Worm (Caenorhabditis elegans): Measurements from ENCODE around the gene K02E10.4.

The K02E10.4 gene

ce11 chrX:2508449-2508848 lies 25.4 kb downstream of the K02E10.4 start, which contains the start of gene K02E10.7:
Gene K02E10.7 (minus strand): TSS chrX:2508549.
- TF ChIP-seq dao-5 (tag; optimal IDR thresholded peaks at IDR 0.05) (no peak), him-1 (tag; optimal IDR thresholded peaks at IDR 0.05) (no peak), W03F9.2 (tag; optimal IDR thresholded peaks at IDR 0.05) (no peak)

- no peak for TF ChIP-seq W03F9.2 (tag; optimal IDR thresholded peaks at IDR 0.05)
- TF ChIP-seq dao-5 (tag; optimal IDR thresholded peaks at IDR 0.05): no peak
- TF ChIP-seq him-1 (tag; optimal IDR thresholded peaks at IDR 0.05): no peak
Measured at ce11 chrX:2513667-2514198, 30.7 kb downstream of the K02E10.4 start.

- TF ChIP-seq him-1 (tag; optimal IDR thresholded peaks at IDR 0.05) (no peak), dao-5 (tag; optimal IDR thresholded peaks at IDR 0.05) (no peak), W03F9.2 (tag; optimal IDR thresholded peaks at IDR 0.05) (no peak)
Measured at ce11 chrX:2515224-2515623, 32.2 kb downstream of the K02E10.4 start, which contains the start of gene syg-1. Gene syg-1 (minus strand): TSS chrX:2515324.

- no peak for TF ChIP-seq dao-5 (tag; optimal IDR thresholded peaks at IDR 0.05)
- no peak for TF ChIP-seq W03F9.2 (tag; optimal IDR thresholded peaks at IDR 0.05)
- no peak for TF ChIP-seq him-1 (tag; optimal IDR thresholded peaks at IDR 0.05)
Measured at ce11 chrX:2516949-2517696, 34.1 kb downstream of the K02E10.4 start.

ce11 chrX:2520461-2520860 lies 37.4 kb downstream of the K02E10.4 start:
- no peak for TF ChIP-seq dao-5 (tag; optimal IDR thresholded peaks at IDR 0.05)
- no peak for TF ChIP-seq him-1 (tag; optimal IDR thresholded peaks at IDR 0.05)
- no peak for TF ChIP-seq W03F9.2 (tag; optimal IDR thresholded peaks at IDR 0.05)

ce11 chrX:2522658-2523057 lies 39.6 kb downstream of the K02E10.4 start:
- no peak for TF ChIP-seq W03F9.2 (tag; optimal IDR thresholded peaks at IDR 0.05)
- TF ChIP-seq him-1 (tag; optimal IDR thresholded peaks at IDR 0.05): no peak
- TF ChIP-seq dao-5 (tag; optimal IDR thresholded peaks at IDR 0.05): no peak

- TF ChIP-seq dao-5 (tag; optimal IDR thresholded peaks at IDR 0.05) (no peak), him-1 (tag; optimal IDR thresholded peaks at IDR 0.05) (no peak), W03F9.2 (tag; optimal IDR thresholded peaks at IDR 0.05) (no peak)
Measured at ce11 chrX:2526078-2526477, 43.0 kb downstream of the K02E10.4 start.

ce11 chrX:2527194-2527593 lies 44.1 kb downstream of the K02E10.4 start:
- TF ChIP-seq him-1 (tag; optimal IDR thresholded peaks at IDR 0.05) (no peak), W03F9.2 (tag; optimal IDR thresholded peaks at IDR 0.05) (no peak), dao-5 (tag; optimal IDR thresholded peaks at IDR 0.05) (no peak)

- TF ChIP-seq him-1 (tag; optimal IDR thresholded peaks at IDR 0.05) (peak; percentile 45), W03F9.2 (tag; optimal IDR thresholded peaks at IDR 0.05) (no peak), dao-5 (tag; optimal IDR thresholded peaks at IDR 0.05) (peak; percentile 12)
Measured at ce11 chrX:2527877-2528276, 44.8 kb downstream of the K02E10.4 start.

- no peak for TF ChIP-seq him-1 (tag; optimal IDR thresholded peaks at IDR 0.05)
- TF ChIP-seq dao-5 (tag; optimal IDR thresholded peaks at IDR 0.05): peak; percentile 42
- peak; percentile 19 for TF ChIP-seq W03F9.2 (tag; optimal IDR thresholded peaks at IDR 0.05)
Measured at ce11 chrX:2531276-2531675, 48.2 kb downstream of the K02E10.4 start.

- TF ChIP-seq W03F9.2 (tag; optimal IDR thresholded peaks at IDR 0.05): no peak
- no peak for TF ChIP-seq dao-5 (tag; optimal IDR thresholded peaks at IDR 0.05)
- no peak for TF ChIP-seq him-1 (tag; optimal IDR thresholded peaks at IDR 0.05)
Measured at ce11 chrX:2532357-2532756, 49.3 kb downstream of the K02E10.4 start, which contains the start of gene tbc-12. Gene tbc-12 (minus strand): TSS chrX:2532457.

ce11 chrX:2536246-2536772 lies 53.2 kb downstream of the K02E10.4 start:
- TF ChIP-seq dao-5 (tag; optimal IDR thresholded peaks at IDR 0.05): no peak
- peak; percentile 47 for TF ChIP-seq him-1 (tag; optimal IDR thresholded peaks at IDR 0.05)

All from whole organism, L4/young adult.